Fruit fly (Drosophila melanogaster) whole organism, adult: Measurements from ENCODE around the gene klu.

ENCODE experiments used
- CG12768 ChIP-seq: fragments of 200-800 bp; sonication (Bioruptor generic); optimal IDR thresholded peaks from 2 replicates; lab custom pipeline; 2017; ENCODE audit warnings: missing biosample characterization, missing genetic modification characterization, mild to moderate bottlenecking, moderate library complexity, missing genetic modification reagents
- CG14711 ChIP-seq: fragments of 200-800 bp; sonication (Bioruptor generic); optimal IDR thresholded peaks from 2 replicates; lab custom pipeline; 2018; ENCODE audit warnings: missing biosample characterization, mild to moderate bottlenecking, missing genetic modification characterization, moderate library complexity
- CG1620 ChIP-seq: fragments of 200-800 bp; sonication (Bioruptor generic); optimal IDR thresholded peaks from 2 replicates; lab custom pipeline; 2016; ENCODE audit warnings: missing biosample characterization, missing genetic modification characterization
- CG33017 ChIP-seq: fragments of 200-800 bp; sonication (Bioruptor generic); optimal IDR thresholded peaks from 2 replicates; lab custom pipeline; 2018; ENCODE audit warnings: missing biosample characterization, mild to moderate bottlenecking, missing genetic modification characterization, moderate library complexity
- CG5204 ChIP-seq: fragments of 200-800 bp; sonication (Bioruptor generic); optimal IDR thresholded peaks from 2 replicates; lab custom pipeline; 2016; ENCODE audit warnings: missing biosample characterization, missing genetic modification characterization
- CG7101 ChIP-seq: fragments of 200-800 bp; sonication (Bioruptor generic); optimal IDR thresholded peaks from 2 replicates; lab custom pipeline; 2018; ENCODE audit warnings: missing biosample characterization, mild to moderate bottlenecking, missing genetic modification characterization, moderate library complexity
- Clk ChIP-seq: fragments of 200-800 bp; sonication (Bioruptor generic); optimal IDR thresholded peaks from 2 replicates; lab custom pipeline; 2017; ENCODE audit warnings: missing biosample characterization, missing genetic modification characterization
- Hr96 ChIP-seq: fragments of 200-800 bp; sonication (Bioruptor generic); optimal IDR thresholded peaks from 2 replicates; lab custom pipeline; 2016; ENCODE audit warnings: missing biosample characterization, missing genetic modification characterization
- Mnt ChIP-seq: fragments of 200-800 bp; sonication (Bioruptor generic); optimal IDR thresholded peaks from 2 replicates; lab custom pipeline; 2016; ENCODE audit warnings: missing biosample characterization, mild to moderate bottlenecking, missing genetic modification characterization
- bab1 ChIP-seq: fragments of 200-800 bp; sonication (Bioruptor generic); optimal IDR thresholded peaks from 3 replicates; lab custom pipeline; 2019; ENCODE audit warnings: missing biosample characterization, mild to moderate bottlenecking, missing genetic modification characterization, moderate library complexity
- kay ChIP-seq: fragments of 200-800 bp; sonication (Bioruptor generic); peaks from one replicate; lab custom pipeline; 2016; ENCODE audit warnings: missing biosample characterization, missing genetic modification characterization, borderline replicate concordance
- pad ChIP-seq: fragments of 200-800 bp; sonication (Bioruptor generic); optimal IDR thresholded peaks from 3 replicates; lab custom pipeline; 2017; ENCODE audit warnings: missing biosample characterization, missing genetic modification characterization, mild to moderate bottlenecking, moderate library complexity, missing genetic modification reagents

- no peak for TF ChIP-seq Clk
- no peak for TF ChIP-seq CG1620 (GFP tag; lab: Kevin White, UChicago)
- TF ChIP-seq pad, result no peak
- TF ChIP-seq CG7101 (tag; lab: Kevin White, UChicago), result no peak
- TF ChIP-seq Hr96 (GFP tag; lab: Kevin White, UChicago), result no peak
- TF ChIP-seq CG12768, result no peak
- TF ChIP-seq kay (GFP tag; lab: Kevin White, UChicago), result no peak
- TF ChIP-seq bab1 (GFP tag; lab: Kevin White, UChicago), result no peak
- TF ChIP-seq CG33017 (tag; lab: Kevin White, UChicago), result no peak
- TF ChIP-seq CG14711, result no peak
- no peak for TF ChIP-seq Mnt (GFP tag; lab: Kevin White, UChicago)
- no peak for TF ChIP-seq CG5204 (GFP tag; lab: Kevin White, UChicago)
These were observed 24.5 kb upstream of the klu start for dm6 chr3L:11033327-11033975.
